Fruit fly (Drosophila melanogaster): ENCODE measurements around the gene SMC1.

Gene SMC1

dm6 chr3R:24101437-24101836, 43.4 kb downstream of the SMC1 start:
- TF ChIP-seq CG31627 (GFP tag; optimal IDR thresholded peaks at IDR 0.05) (no peak), Hr38 (GFP tag; optimal IDR thresholded peaks at IDR 0.05) (no peak), CG8119 (GFP tag; IDR thresholded peaks at IDR 0.05) (no peak), lz (GFP tag; optimal IDR thresholded peaks at IDR 0.05) (no peak), CG3032 (tag; optimal IDR thresholded peaks at IDR 0.05) (no peak), achi (GFP tag; optimal IDR thresholded peaks at IDR 0.05) (no peak), CG32006 (GFP tag; optimal IDR thresholded peaks at IDR 0.05) (no peak), CG6163 (GFP tag; IDR thresholded peaks at IDR 0.05) (no peak), CG8319 (GFP tag; optimal IDR thresholded peaks at IDR 0.05) (no peak), pdm3 (GFP tag; optimal IDR thresholded peaks at IDR 0.05) (no peak), CG6792 (GFP tag; optimal IDR thresholded peaks at IDR 0.05) (no peak), CG15336 (GFP tag; IDR thresholded peaks at IDR 0.05) (no peak), Smox (GFP tag; optimal IDR thresholded peaks at IDR 0.05) (no peak), dac (GFP tag; optimal IDR thresholded peaks at IDR 0.05) (no peak), Ets21C (GFP tag; optimal IDR thresholded peaks at IDR 0.05) (no peak), Lpt (GFP tag; optimal IDR thresholded peaks at IDR 0.05) (no peak), fkh (GFP tag; optimal IDR thresholded peaks at IDR 0.05) (no peak), CG3919 (GFP tag; optimal IDR thresholded peaks at IDR 0.05) (no peak), CG11294 (GFP tag; IDR thresholded peaks at IDR 0.05) (no peak), Hr4 (GFP tag; optimal IDR thresholded peaks at IDR 0.05) (no peak)

- TF ChIP-seq Sox102F (GFP tag; optimal IDR thresholded peaks at IDR 0.05) (no peak), Gug (GFP tag; IDR thresholded peaks at IDR 0.05) (no peak), fkh (GFP tag; optimal IDR thresholded peaks at IDR 0.05) (peak; percentile 61), Ets21C (GFP tag; optimal IDR thresholded peaks at IDR 0.05) (no peak), Ets96B (tag; optimal IDR thresholded peaks at IDR 0.05) (no peak), Sox15 (GFP tag; optimal IDR thresholded peaks at IDR 0.05) (no peak)
Observed at dm6 chr3R:24102387-24102786, 44.3 kb downstream of the SMC1 start.

dm6 chr3R:24103708-24104107, 45.6 kb downstream of the SMC1 start:
- TF ChIP-seq Sox15 (GFP tag; optimal IDR thresholded peaks at IDR 0.05) (no peak), CG10631 (GFP tag; optimal IDR thresholded peaks at IDR 0.05) (no peak), acj6 (GFP tag; optimal IDR thresholded peaks at IDR 0.05) (no peak), achi (GFP tag; optimal IDR thresholded peaks at IDR 0.05) (no peak), Hr39 (GFP tag; optimal IDR thresholded peaks at IDR 0.05) (no peak), CG16779 (tag; optimal IDR thresholded peaks at IDR 0.05) (no peak), net (GFP tag; optimal IDR thresholded peaks at IDR 0.05) (no peak), OdsH (GFP tag; optimal IDR thresholded peaks at IDR 0.05) (no peak), Ets21C (GFP tag; optimal IDR thresholded peaks at IDR 0.05) (no peak), Blimp-1 (GFP tag; optimal IDR thresholded peaks at IDR 0.05) (no peak), Lpt (GFP tag; optimal IDR thresholded peaks at IDR 0.05) (no peak), CG6792 (GFP tag; optimal IDR thresholded peaks at IDR 0.05) (no peak), CG8119 (GFP tag; IDR thresholded peaks at IDR 0.05) (no peak), cyc (GFP tag; optimal IDR thresholded peaks at IDR 0.05) (no peak)

- TF ChIP-seq CG10669 (GFP tag; optimal IDR thresholded peaks at IDR 0.05) (no peak), Eip93F (GFP tag; optimal IDR thresholded peaks at IDR 0.05) (no peak), Ets21C (GFP tag; optimal IDR thresholded peaks at IDR 0.05) (no peak), CG6854 (GFP tag; optimal IDR thresholded peaks at IDR 0.05) (peak; percentile 28), salr (GFP tag; optimal IDR thresholded peaks at IDR 0.05) (no peak), ss (GFP tag; optimal IDR thresholded peaks at IDR 0.05) (peak; percentile 12 to 23), fkh (GFP tag; optimal IDR thresholded peaks at IDR 0.05) (no peak), Eip78C (GFP tag) (peak; percentile 74), esn (GFP tag; optimal IDR thresholded peaks at IDR 0.05) (no peak), Blimp-1 (GFP tag; optimal IDR thresholded peaks at IDR 0.05) (peak; percentile 18), pdm3 (GFP tag; optimal IDR thresholded peaks at IDR 0.05) (no peak), Sox102F (GFP tag; optimal IDR thresholded peaks at IDR 0.05) (no peak), CG6163 (GFP tag; IDR thresholded peaks at IDR 0.05) (no peak)
Observed at dm6 chr3R:24104471-24105311, 46.6 kb downstream of the SMC1 start.

All from whole organism, prepupa.